Worm (Caenorhabditis elegans) whole organism, midembryonic: ENCODE results near the gene F20B6.4.

ENCODE experiments used
- T22C8.4 ChIP-seq: fragments of 200-800 bp; sonication (Bioruptor generic); IDR thresholded peaks from 2 replicates; pipeline ENCODE4 v1.3.6; 2022; ENCODE audit warnings: missing genetic modification characterization, missing compliant biosample characterization
- cog-1 ChIP-seq: sonication (generic microtip); optimal IDR thresholded peaks from 2 replicates; lab custom pipeline; 2016; ENCODE audit warnings: missing genetic modification characterization, missing compliant biosample characterization
- flt-1 ChIP-seq: fragments of 200-800 bp; sonication (Bioruptor generic); IDR thresholded peaks from 2 replicates; pipeline ENCODE4 v1.3.6; 2022; ENCODE audit warnings: missing genetic modification characterization, missing compliant biosample characterization
- klf-2 ChIP-seq: fragments of 200-800 bp; sonication (Bioruptor generic); conservative IDR thresholded peaks from 2 replicates; pipeline ENCODE4 v1.3.6; 2022; ENCODE audit warnings: missing genetic modification reagents, missing genetic modification characterization, missing compliant biosample characterization
- med-1 ChIP-seq: sonication (generic microtip); optimal IDR thresholded peaks from 2 replicates; lab custom pipeline; 2017; ENCODE audit warnings: missing genetic modification characterization, mild to moderate bottlenecking, missing compliant biosample characterization, antibody characterized with exemption, missing genetic modification reagents; ENCODE audit not compliant: insufficient read depth
- ref-1 ChIP-seq: fragments of 200-800 bp; sonication (Bioruptor generic); conservative IDR thresholded peaks from 2 replicates; pipeline ENCODE4 v1.3.6; 2022; ENCODE audit warnings: missing genetic modification reagents, missing genetic modification characterization, missing compliant biosample characterization
- tab-1 ChIP-seq: fragments of 200-800 bp; sonication (Bioruptor generic); IDR thresholded peaks from 2 replicates; pipeline ENCODE4 v1.3.6; 2022; ENCODE audit warnings: missing genetic modification characterization, missing compliant biosample characterization
- ztf-23 ChIP-seq: fragments of 200-800 bp; sonication (Bioruptor generic); IDR thresholded peaks from 2 replicates; pipeline ENCODE4 v1.3.6; 2022; ENCODE audit warnings: missing genetic modification reagents, missing genetic modification characterization, missing compliant biosample characterization
- ztf-29 ChIP-seq: fragments of 200-800 bp; sonication (Bioruptor generic); IDR thresholded peaks from 2 replicates; pipeline ENCODE4 v1.3.6; 2022; ENCODE audit warnings: missing genetic modification reagents, missing genetic modification characterization, missing compliant biosample characterization

F20B6.4 gene

ce11 chrX:4153343-4153742, 43.0 kb downstream of the F20B6.4 start, which contains the start of gene nck-1:
Gene nck-1, minus strand, starts transcription at chrX:4153443.
- TF ChIP-seq tab-1 (GFP tag; lab: Robert Waterston, UW) (no peak), cog-1 (no peak), flt-1 (GFP tag; lab: Robert Waterston, UW) (no peak), klf-2 (GFP tag; lab: Robert Waterston, UW) (no peak), T22C8.4 (GFP tag; lab: Robert Waterston, UW) (no peak), ztf-23 (GFP tag; lab: Robert Waterston, UW) (no peak), ref-1 (no peak), ztf-29 (no peak), med-1 (no peak)

DNA sequence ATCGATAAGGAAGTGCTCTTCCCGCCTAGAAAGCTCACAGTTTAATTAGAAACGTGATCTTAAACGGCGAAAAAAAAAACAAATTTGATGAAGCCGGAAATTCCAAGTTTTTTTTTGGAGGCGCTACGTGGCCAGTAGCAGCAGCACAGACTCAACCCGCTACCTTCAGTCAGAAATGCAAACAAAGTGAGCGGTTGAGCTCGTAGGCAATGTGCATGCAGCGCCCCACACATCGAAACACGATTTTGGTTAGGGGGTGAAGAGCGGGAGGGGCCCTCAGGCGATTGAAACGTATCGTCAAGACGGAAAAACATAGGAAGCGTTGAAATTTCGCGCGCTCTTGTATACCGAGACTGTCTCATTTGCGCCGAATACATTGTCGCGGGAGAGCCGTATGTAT, 45.1 kb downstream of the F20B6.4 start:
- TF ChIP-seq ref-1 (no peak), flt-1 (GFP tag; lab: Robert Waterston, UW) (0 out of 2 replicates have a peak, but pooled peaks have one; percentile 29), T22C8.4 (GFP tag; lab: Robert Waterston, UW) (0 out of 2 replicates have a peak, but pooled peaks have one; percentile 10)

DNA sequence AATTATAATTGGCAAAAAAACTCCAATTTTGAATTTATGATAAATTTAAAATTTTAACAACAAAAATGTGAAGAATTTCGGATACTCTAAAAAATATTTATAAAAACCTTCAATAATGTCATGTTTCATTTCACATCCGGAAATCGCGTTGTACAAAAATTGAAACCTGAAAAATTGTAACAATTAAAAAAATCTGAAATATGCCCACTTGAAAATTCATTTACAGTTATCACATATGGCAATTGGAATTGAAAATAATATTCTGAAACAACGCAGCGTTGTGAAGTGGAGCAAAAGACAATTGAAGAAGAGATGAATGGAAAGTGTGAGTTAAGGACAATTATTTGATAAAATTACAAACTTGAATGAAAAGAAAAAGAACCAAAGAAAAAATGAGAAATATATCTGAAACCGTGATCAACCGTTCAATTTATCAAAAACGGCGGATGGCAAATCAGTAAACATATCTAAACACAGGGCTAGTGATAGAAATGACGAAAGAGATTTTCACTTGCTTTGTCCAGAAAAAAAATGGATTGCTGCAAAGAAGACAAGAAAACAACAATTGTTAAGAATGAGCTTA, 47.8 kb downstream of the F20B6.4 start:
- TF ChIP-seq T22C8.4 (GFP tag; lab: Robert Waterston, UW), result no peak
- TF ChIP-seq ztf-29, result no peak
- no peak for TF ChIP-seq med-1
- TF ChIP-seq ztf-23 (GFP tag; lab: Robert Waterston, UW), result no peak
- TF ChIP-seq tab-1 (GFP tag; lab: Robert Waterston, UW), result no peak
- no peak for TF ChIP-seq ref-1

ce11 chrX:4147600-4148448, 48.5 kb downstream of the F20B6.4 start:
- no peak for TF ChIP-seq tab-1 (GFP tag; lab: Robert Waterston, UW)
- no peak for TF ChIP-seq T22C8.4 (GFP tag; lab: Robert Waterston, UW)
- no peak for TF ChIP-seq ztf-29
- TF ChIP-seq cog-1, result no peak
- no peak for TF ChIP-seq klf-2 (GFP tag; lab: Robert Waterston, UW)
- TF ChIP-seq ztf-23 (GFP tag; lab: Robert Waterston, UW), result no peak
- TF ChIP-seq ref-1, result no peak
- TF ChIP-seq med-1, result no peak
- no peak for TF ChIP-seq flt-1 (GFP tag; lab: Robert Waterston, UW)

DNA sequence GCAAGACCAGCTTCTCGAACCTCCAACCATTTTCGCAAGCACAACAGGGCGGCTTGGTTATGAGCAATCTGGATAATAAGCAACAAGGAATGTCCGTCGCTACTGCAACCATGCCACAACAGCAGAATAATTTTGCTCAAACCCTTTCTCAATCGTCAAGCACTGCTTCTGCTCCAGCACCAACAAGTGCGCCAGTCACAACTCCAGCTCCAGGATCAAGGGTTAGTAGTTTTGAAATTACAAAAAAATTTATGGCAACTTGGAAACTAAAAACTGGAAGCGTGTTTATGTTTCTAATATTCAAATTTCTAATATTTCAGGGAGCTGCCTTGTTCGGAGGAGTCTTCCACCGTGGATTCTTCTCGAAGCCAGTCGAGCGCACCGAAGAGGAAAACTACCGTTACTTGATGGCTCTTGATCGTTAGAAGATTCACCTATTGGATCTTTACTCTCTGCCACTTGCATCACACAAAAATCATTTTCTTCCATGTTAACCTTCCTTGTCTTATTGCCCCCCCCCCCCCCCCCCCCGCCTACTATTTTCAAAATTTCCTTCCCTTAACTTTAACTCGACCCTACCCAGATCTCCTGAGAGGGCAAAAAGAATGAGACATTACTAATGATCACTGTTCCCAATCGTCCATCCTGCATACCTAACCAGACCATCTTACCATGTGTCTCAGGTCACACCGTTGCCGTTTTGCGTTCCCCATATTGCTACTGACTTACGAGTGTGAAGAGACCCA, 49.4 kb downstream of the F20B6.4 start:
- TF ChIP-seq med-1, result no peak
- TF ChIP-seq ref-1, result no peak
- no peak for TF ChIP-seq cog-1
- TF ChIP-seq ztf-29, result no peak
- TF ChIP-seq flt-1 (GFP tag; lab: Robert Waterston, UW), result no peak
- no peak for TF ChIP-seq klf-2 (GFP tag; lab: Robert Waterston, UW)
- TF ChIP-seq T22C8.4 (GFP tag; lab: Robert Waterston, UW), result no peak
- no peak for TF ChIP-seq tab-1 (GFP tag; lab: Robert Waterston, UW)
- TF ChIP-seq ztf-23 (GFP tag; lab: Robert Waterston, UW), result no peak

- TF ChIP-seq ref-1 (no peak), cog-1 (no peak)
Measured at ce11 chrX:4146046-4146445, 50.3 kb downstream of the F20B6.4 start.

- TF ChIP-seq ztf-23 (GFP tag; lab: Robert Waterston, UW) (no peak), ztf-29 (no peak), tab-1 (GFP tag; lab: Robert Waterston, UW) (0 out of 2 replicates have a peak, but pooled peaks have one; percentile 48), klf-2 (GFP tag; lab: Robert Waterston, UW) (no peak), T22C8.4 (GFP tag; lab: Robert Waterston, UW) (peak; percentile 92)
Measured at ce11 chrX:4145051-4145826, 51.1 kb downstream of the F20B6.4 start.

ce11 chrX:4144136-4144781, 52.1 kb downstream of the F20B6.4 start:
- TF ChIP-seq ztf-23 (GFP tag; lab: Robert Waterston, UW) (no peak), flt-1 (GFP tag; lab: Robert Waterston, UW) (no peak), ref-1 (no peak), med-1 (no peak), klf-2 (GFP tag; lab: Robert Waterston, UW) (no peak), tab-1 (GFP tag; lab: Robert Waterston, UW) (no peak), ztf-29 (no peak), cog-1 (no peak), T22C8.4 (GFP tag; lab: Robert Waterston, UW) (no peak)
